Worm (Caenorhabditis elegans): ENCODE data around the gene dao-6.

DNA sequence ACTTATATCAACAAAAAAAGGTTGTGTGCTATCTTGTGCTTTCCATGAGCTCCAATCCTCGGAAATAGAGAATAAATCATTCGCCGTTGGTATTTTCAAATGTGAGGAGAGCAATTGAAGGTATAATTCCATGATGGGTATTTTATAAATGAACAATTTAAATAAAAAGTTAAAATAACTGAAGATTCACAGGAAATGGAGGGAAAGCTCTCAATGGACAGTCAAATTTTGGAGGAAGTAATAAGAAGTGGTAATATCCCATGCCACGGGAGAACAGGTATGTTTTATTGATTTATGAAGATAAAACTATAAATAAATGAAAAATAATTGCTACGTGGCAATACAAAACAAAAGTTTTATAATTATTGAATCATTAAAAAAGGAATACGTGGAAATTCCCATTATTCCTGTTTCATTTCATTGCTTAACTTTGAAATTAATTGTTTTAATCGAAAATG lies 47.2 kb upstream of the dao-6 start:
- TF ChIP-seq ceh-9 (tag; optimal IDR thresholded peaks at IDR 0.05) (no peak), nhr-23 (tag; optimal IDR thresholded peaks at IDR 0.05) (peak; percentile 21), nhr-67 (tag; optimal IDR thresholded peaks at IDR 0.05) (no peak), nhr-237 (tag; optimal IDR thresholded peaks at IDR 0.05) (no peak), fos-1 (tag; optimal IDR thresholded peaks at IDR 0.05) (no peak), unc-62 (GFP tag; optimal IDR thresholded peaks at IDR 0.05) (no peak), tbx-2 (tag; optimal IDR thresholded peaks at IDR 0.05) (peak; percentile 28)
